Fruit fly (Drosophila melanogaster): ENCODE measurements around the gene CG15239.

Gene CG15239

DNA sequence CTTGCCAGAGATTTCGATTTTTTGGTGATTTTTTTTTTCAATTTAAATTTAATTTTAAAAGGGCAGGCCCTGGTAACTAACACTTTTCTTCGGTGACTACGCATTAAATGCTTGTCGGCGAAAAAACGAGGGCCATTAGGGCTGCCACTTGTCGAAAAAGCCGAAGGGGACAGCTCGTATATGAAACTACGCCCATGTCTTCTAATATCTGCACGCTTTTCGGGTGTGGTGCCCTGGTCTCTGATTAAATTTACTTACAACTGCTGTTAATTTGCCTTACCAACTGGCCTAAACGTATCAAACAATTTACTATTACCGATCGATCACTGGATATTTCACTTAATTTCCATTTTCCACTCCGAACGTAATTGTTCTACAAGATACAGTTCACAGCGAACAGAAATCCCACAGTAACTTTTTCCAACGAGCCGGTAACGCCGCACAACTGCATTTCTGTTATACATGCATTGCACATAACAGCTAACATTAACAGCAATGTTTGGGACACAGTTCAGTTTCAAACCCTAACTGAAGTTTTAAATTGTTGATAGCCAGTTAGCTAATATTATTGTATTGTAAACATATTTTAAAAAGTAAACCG lies 21.5 kb upstream of the CG15239 start (continued):
- no peak for TF ChIP-seq jigr1 (GFP tag; IDR thresholded peaks at IDR 0.05)
- no peak for TF ChIP-seq CG7839 (tag; optimal IDR thresholded peaks at IDR 0.05)
- no peak for TF ChIP-seq nerfin-2 (GFP tag; IDR thresholded peaks at IDR 0.05; ENCODE audit: partially characterized antibody)
- TF ChIP-seq CG4404 (GFP tag; IDR thresholded peaks at IDR 0.05): no peak
- no peak for TF ChIP-seq Asciz (GFP tag; optimal IDR thresholded peaks at IDR 0.05)
- TF ChIP-seq Aef1 (GFP tag; IDR thresholded peaks at IDR 0.05): no peak
- no peak for TF ChIP-seq PHDP (tag; optimal IDR thresholded peaks at IDR 0.05)
- no peak for TF ChIP-seq GATAe (GFP tag; conservative IDR thresholded peaks at IDR 0.05)
- TF ChIP-seq fu2 (GFP tag; optimal IDR thresholded peaks at IDR 0.05): peak; percentile 1
- no peak for TF ChIP-seq ase (GFP tag; IDR thresholded peaks at IDR 0.05)
- TF ChIP-seq sim (GFP tag; IDR thresholded peaks at IDR 0.05): no peak
- no peak for TF ChIP-seq Doc3 (GFP tag; IDR thresholded peaks at IDR 0.05; ENCODE audit: partially characterized antibody)
- no peak for TF ChIP-seq NFAT (GFP tag; IDR thresholded peaks at IDR 0.05)
- TF ChIP-seq CG10147 (GFP tag; optimal IDR thresholded peaks at IDR 0.05): no peak
- TF ChIP-seq eve (GFP tag; optimal IDR thresholded peaks at IDR 0.05): no peak
- TF ChIP-seq TFAM (GFP tag; optimal IDR thresholded peaks at IDR 0.05): no peak
- no peak for TF ChIP-seq vvl (GFP tag; IDR thresholded peaks at IDR 0.05)
- TF ChIP-seq CG11696 (GFP tag; IDR thresholded peaks at IDR 0.05): no peak
- TF ChIP-seq HLH54F (GFP tag; optimal IDR thresholded peaks at IDR 0.05): peak; percentile 14
- no peak for TF ChIP-seq da (GFP tag; optimal IDR thresholded peaks at IDR 0.05)
- no peak for TF ChIP-seq Dll (GFP tag; IDR thresholded peaks at IDR 0.05; ENCODE audit: partially characterized antibody)
- peak; percentile 29 for TF ChIP-seq CG15514 (GFP tag; optimal IDR thresholded peaks at IDR 0.05)
- no peak for TF ChIP-seq schlank (tag; optimal IDR thresholded peaks at IDR 0.05)
- peak; percentile 21 for TF ChIP-seq HmgZ (tag; optimal IDR thresholded peaks at IDR 0.05)
- TF ChIP-seq CG4730 (GFP tag; IDR thresholded peaks at IDR 0.05): no peak
- no peak for TF ChIP-seq Abd-B (GFP tag; optimal IDR thresholded peaks at IDR 0.05)
- no peak for TF ChIP-seq Mes4 (GFP tag; optimal IDR thresholded peaks at IDR 0.05)
- peak; percentile 33; the same call in 2 of the 3 replicates for TF ChIP-seq row (GFP tag; IDR thresholded peaks at IDR 0.05)
- no peak for TF ChIP-seq CG12219 (GFP tag; optimal IDR thresholded peaks at IDR 0.05)
- no peak for TF ChIP-seq Meics (GFP tag; optimal IDR thresholded peaks at IDR 0.05)
- peak; percentile 58 for TF ChIP-seq CTCF (GFP tag; optimal IDR thresholded peaks at IDR 0.05)
- TF ChIP-seq CG18262 (tag; optimal IDR thresholded peaks at IDR 0.05): no peak
- peak; percentile 69 for TF ChIP-seq sens (GFP tag)
- TF ChIP-seq vnd (GFP tag; IDR thresholded peaks at IDR 0.05; ENCODE audit: partially characterized antibody): no peak
- TF ChIP-seq bbx (GFP tag; IDR thresholded peaks at IDR 0.05; ENCODE audit: partially characterized antibody): no peak
- TF ChIP-seq bsh (GFP tag; optimal IDR thresholded peaks at IDR 0.05): no peak
- no peak for TF ChIP-seq hbn (GFP tag; IDR thresholded peaks at IDR 0.05; ENCODE audit: partially characterized antibody)
- TF ChIP-seq emc (GFP tag; optimal IDR thresholded peaks at IDR 0.05): no peak
- no peak for TF ChIP-seq CG1832 (GFP tag; optimal IDR thresholded peaks at IDR 0.05)
- TF ChIP-seq CG32532 (GFP tag; IDR thresholded peaks at IDR 0.05): peak; percentile 50; the same call in 1 of the 2 replicates
- TF ChIP-seq CG18011 (GFP tag; optimal IDR thresholded peaks at IDR 0.05): no peak
- no peak for TF ChIP-seq insv (GFP tag; optimal IDR thresholded peaks at IDR 0.05)
- TF ChIP-seq ab (GFP tag; optimal IDR thresholded peaks at IDR 0.05): peak; percentile 5
- TF ChIP-seq CG12942 (GFP tag; optimal IDR thresholded peaks at IDR 0.05): no peak
- TF ChIP-seq CG6854 (GFP tag; optimal IDR thresholded peaks at IDR 0.05): no peak
- TF ChIP-seq Lim3 (GFP tag; IDR thresholded peaks at IDR 0.05): no peak
- peak; percentile 52 for TF ChIP-seq pita (GFP tag; optimal IDR thresholded peaks at IDR 0.05)
- TF ChIP-seq hkb (optimal IDR thresholded peaks at IDR 0.05): peak; percentile 30
- no peak for TF ChIP-seq hkb (GFP tag; IDR thresholded peaks at IDR 0.05)
- TF ChIP-seq hth (optimal IDR thresholded peaks at IDR 0.05): no peak
- no peak for TF ChIP-seq HLH4C (GFP tag; IDR thresholded peaks at IDR 0.05; ENCODE audit: partially characterized antibody)
- TF ChIP-seq Six4 (GFP tag; optimal IDR thresholded peaks at IDR 0.05): no peak
